Worm (Caenorhabditis elegans) whole organism, early embryonic: ENCODE results near the gene gas-1.

Experiments used
- B0310.2 ChIP-seq: sonication (generic microtip); optimal IDR thresholded peaks from 2 replicates; lab custom pipeline; 2016; ENCODE audit warnings: mild to moderate bottlenecking, missing genetic modification characterization, missing compliant biosample characterization
- aly-1 ChIP-seq: sonication (generic microtip); optimal IDR thresholded peaks from 2 replicates; lab custom pipeline; 2016; ENCODE audit warnings: missing genetic modification characterization, missing compliant biosample characterization
- ama-1 ChIP-seq: fragments of 150-350 bp; optimal IDR thresholded peaks from 2 replicates; lab custom pipeline; 2014
- hmg-4 ChIP-seq: fragments of 200-800 bp; sonication (Bioruptor generic); optimal IDR thresholded peaks from 2 replicates; lab custom pipeline; 2018; ENCODE audit warnings: mild to moderate bottlenecking, missing genetic modification characterization, missing compliant biosample characterization

- TF ChIP-seq ama-1 (lab: Kevin White, UChicago) (no peak), aly-1 (tag; lab: Kevin White, UChicago) (no peak), B0310.2 (no peak), hmg-4 (no peak)
These were observed 48.8 kb downstream of the gas-1 start for ce11 chrX:15541437-15541836.
